Fruit fly (Drosophila melanogaster) whole organism, embryonic: ENCODE measurements around the gene CrzR.
A peak's percentile ranks its signal among the peaks of the same experiment; 100 is the strongest.

Experiments used
- Aef1 ChIP-seq: fragments of 200-800 bp; sonication (Bioruptor generic); IDR thresholded peaks from 3 replicates; pipeline ENCODE4 v1.3.6; 2022; ENCODE audit warnings: missing biosample characterization, missing genetic modification characterization
- Blimp-1 ChIP-seq: fragments of 200-800 bp; sonication (Bioruptor generic); optimal IDR thresholded peaks from 3 replicates; lab custom pipeline; 2018; ENCODE audit warnings: missing biosample characterization, missing genetic modification characterization, mild to moderate bottlenecking, moderate library complexity, missing genetic modification reagents
- CG10147 ChIP-seq: fragments of 200-800 bp; sonication (Bioruptor generic); optimal IDR thresholded peaks from 2 replicates; lab custom pipeline; 2019; ENCODE audit warnings: missing biosample characterization, mild to moderate bottlenecking, missing genetic modification characterization, moderate library complexity
- CG10654 ChIP-seq: fragments of 200-800 bp; sonication (Bioruptor generic); optimal IDR thresholded peaks from 2 replicates; lab custom pipeline; 2016; ENCODE audit warnings: missing biosample characterization, missing genetic modification characterization
- CG11723 ChIP-seq: fragments of 200-800 bp; sonication (Bioruptor generic); optimal IDR thresholded peaks from 2 replicates; lab custom pipeline; 2017; ENCODE audit warnings: missing biosample characterization, mild to moderate bottlenecking, missing genetic modification characterization
- CG13624 ChIP-seq: fragments of 200-800 bp; sonication (Bioruptor generic); optimal IDR thresholded peaks from 2 replicates; lab custom pipeline; 2016; ENCODE audit warnings: missing biosample characterization, missing genetic modification characterization
- CG14710 ChIP-seq: fragments of 200-800 bp; sonication (Bioruptor generic); optimal IDR thresholded peaks from 3 replicates; lab custom pipeline; 2019; ENCODE audit warnings: missing biosample characterization, mild to moderate bottlenecking, missing genetic modification characterization, moderate library complexity
- CG1603 ChIP-seq: fragments of 200-800 bp; sonication (Bioruptor generic); optimal IDR thresholded peaks from 2 replicates; lab custom pipeline; 2019; ENCODE audit warnings: missing biosample characterization, mild to moderate bottlenecking, missing genetic modification characterization, moderate library complexity
- CG17328 ChIP-seq: fragments of 200-800 bp; sonication (Bioruptor generic); IDR thresholded peaks from 2 replicates; pipeline ENCODE4 v1.3.6; 2022; ENCODE audit warnings: missing biosample characterization, missing genetic modification characterization
- CG18011 ChIP-seq: fragments of 200-800 bp; sonication (Bioruptor generic); optimal IDR thresholded peaks from 2 replicates; lab custom pipeline; 2017; ENCODE audit warnings: missing biosample characterization, missing genetic modification characterization, mild to moderate bottlenecking, moderate library complexity, missing genotype
- CG2116 ChIP-seq: fragments of 200-800 bp; sonication (Bioruptor generic); optimal IDR thresholded peaks from 3 replicates; lab custom pipeline; 2018; ENCODE audit warnings: missing biosample characterization, mild to moderate bottlenecking, missing genetic modification characterization
- CG2129 ChIP-seq: fragments of 200-800 bp; sonication (Bioruptor generic); IDR thresholded peaks from 2 replicates; pipeline ENCODE4 v1.3.6; 2022; ENCODE audit warnings: missing biosample characterization, missing genetic modification characterization; ENCODE audit not compliant: partially characterized antibody
- CG3847 ChIP-seq: fragments of 200-800 bp; sonication (Bioruptor generic); IDR thresholded peaks from 2 replicates; pipeline ENCODE4 v1.3.6; 2022; ENCODE audit warnings: missing biosample characterization, missing genetic modification characterization
- CG42726 ChIP-seq: fragments of 200-800 bp; sonication (Bioruptor generic); IDR thresholded peaks from 2 replicates; pipeline ENCODE4 v1.3.6; 2022; ENCODE audit warnings: missing biosample characterization, missing genetic modification characterization; ENCODE audit not compliant: partially characterized antibody
- CG5953 ChIP-seq: fragments of 200-800 bp; sonication (Bioruptor generic); IDR thresholded peaks from 2 replicates; pipeline ENCODE4 v1.3.6; 2022; ENCODE audit warnings: missing biosample characterization, missing genetic modification characterization
- CG6791 ChIP-seq: fragments of 200-800 bp; sonication (Bioruptor generic); IDR thresholded peaks from 3 replicates; pipeline ENCODE4 v1.3.6; 2022; ENCODE audit warnings: missing biosample characterization, missing genetic modification characterization; ENCODE audit not compliant: partially characterized antibody
- CG9215 ChIP-seq: fragments of 200-800 bp; sonication (Bioruptor generic); IDR thresholded peaks from 2 replicates; pipeline ENCODE4 v1.3.6; 2022; ENCODE audit warnings: missing biosample characterization, missing genetic modification characterization
- CG9797 ChIP-seq: fragments of 200-800 bp; sonication (Bioruptor generic); optimal IDR thresholded peaks from 3 replicates; lab custom pipeline; 2018; ENCODE audit warnings: missing biosample characterization, mild to moderate bottlenecking, missing genetic modification characterization
- CTCF ChIP-seq: fragments of 200-800 bp; sonication (Bioruptor generic); optimal IDR thresholded peaks from 2 replicates; lab custom pipeline; 2017; ENCODE audit warnings: missing biosample characterization, mild to moderate bottlenecking, missing genetic modification characterization, moderate library complexity
- CoRest ChIP-seq: fragments of 200-800 bp; sonication (Bioruptor generic); optimal IDR thresholded peaks from 3 replicates; lab custom pipeline; 2018; ENCODE audit warnings: missing biosample characterization, mild to moderate bottlenecking, missing genetic modification characterization, moderate library complexity
- Drgx ChIP-seq: fragments of 200-800 bp; sonication (Bioruptor generic); IDR thresholded peaks from 2 replicates; pipeline ENCODE4 v1.3.6; 2022; ENCODE audit warnings: missing biosample characterization, missing genetic modification characterization
- Elba2 ChIP-seq: fragments of 200-800 bp; sonication (Bioruptor generic); optimal IDR thresholded peaks from 3 replicates; lab custom pipeline; 2016; ENCODE audit warnings: missing biosample characterization, missing genetic modification characterization
- Gug ChIP-seq: fragments of 200-800 bp; sonication (Bioruptor generic); IDR thresholded peaks from 4 replicates; pipeline ENCODE4 v1.3.6; 2022; ENCODE audit warnings: missing biosample characterization, missing genetic modification characterization
- HLH54F ChIP-seq: fragments of 200-800 bp; sonication (Bioruptor generic); optimal IDR thresholded peaks from 3 replicates; lab custom pipeline; 2016; ENCODE audit warnings: missing biosample characterization, missing genetic modification characterization
- Hey ChIP-seq: fragments of 200-800 bp; sonication (Bioruptor generic); optimal IDR thresholded peaks from 3 replicates; lab custom pipeline; 2018; ENCODE audit warnings: missing biosample characterization, mild to moderate bottlenecking, missing genetic modification characterization
- Hmr ChIP-seq: fragments of 200-800 bp; sonication (Bioruptor generic); optimal IDR thresholded peaks from 3 replicates; lab custom pipeline; 2017; ENCODE audit warnings: mild to moderate bottlenecking, missing biosample characterization, missing genetic modification reagents, missing genetic modification characterization
- Hr3 ChIP-seq: fragments of 200-800 bp; sonication (Bioruptor generic); optimal IDR thresholded peaks from 3 replicates; lab custom pipeline; 2016; ENCODE audit warnings: missing biosample characterization, missing genetic modification characterization
- Mad ChIP-seq: fragments of 200-800 bp; sonication (Bioruptor generic); optimal IDR thresholded peaks from 2 replicates; lab custom pipeline; 2016; ENCODE audit warnings: missing biosample characterization, missing genetic modification characterization
- Max ChIP-seq: fragments of 200-800 bp; sonication (Bioruptor generic); optimal IDR thresholded peaks from 2 replicates; lab custom pipeline; 2016; ENCODE audit warnings: missing biosample characterization, mild to moderate bottlenecking, missing genetic modification characterization
- Ssrp ChIP-seq: fragments of 200-800 bp; sonication (Bioruptor generic); optimal IDR thresholded peaks from 2 replicates; lab custom pipeline; 2018; ENCODE audit warnings: missing biosample characterization, mild to moderate bottlenecking, missing genetic modification characterization, moderate library complexity
- YL-1 ChIP-seq: fragments of 200-800 bp; sonication (Bioruptor generic); optimal IDR thresholded peaks from 3 replicates; lab custom pipeline; 2017; ENCODE audit warnings: missing biosample characterization, mild to moderate bottlenecking, missing genetic modification characterization
- ap ChIP-seq: fragments of 200-800 bp; sonication (Bioruptor generic); IDR thresholded peaks from 2 replicates; pipeline ENCODE4 v1.3.6; 2022; ENCODE audit warnings: missing biosample characterization, missing genetic modification characterization
- az2 ChIP-seq: fragments of 200-800 bp; sonication (Bioruptor generic); optimal IDR thresholded peaks from 3 replicates; lab custom pipeline; 2016; ENCODE audit warnings: missing biosample characterization, missing genetic modification characterization
- bbx ChIP-seq: fragments of 200-800 bp; sonication (Bioruptor generic); IDR thresholded peaks from 2 replicates; pipeline ENCODE4 v1.3.6; 2022; ENCODE audit warnings: missing biosample characterization, missing genetic modification characterization; ENCODE audit not compliant: partially characterized antibody
- chif ChIP-seq, 2 experiments: fragments of 200-800 bp; sonication (Bioruptor generic); optimal IDR thresholded peaks; 3 replicates each; lab custom pipeline; 2016; ENCODE audit warnings: missing biosample characterization in 2 of 2, missing genetic modification characterization in 2 of 2
- chn ChIP-seq: fragments of 200-800 bp; sonication (Bioruptor generic); optimal IDR thresholded peaks from 2 replicates; lab custom pipeline; 2016; ENCODE audit warnings: missing biosample characterization, missing genetic modification characterization
- ems ChIP-seq: fragments of 200-800 bp; sonication (Bioruptor generic); optimal IDR thresholded peaks from 3 replicates; lab custom pipeline; 2016; ENCODE audit warnings: missing biosample characterization, missing genetic modification characterization
- eyg ChIP-seq: fragments of 200-800 bp; sonication (Bioruptor generic); optimal IDR thresholded peaks from 3 replicates; lab custom pipeline; 2016; ENCODE audit warnings: missing biosample characterization, missing genetic modification characterization
- fu2 ChIP-seq: fragments of 200-800 bp; sonication (Bioruptor generic); optimal IDR thresholded peaks from 2 replicates; lab custom pipeline; 2016; ENCODE audit warnings: missing biosample characterization, missing genetic modification characterization
- gcm2 ChIP-seq: fragments of 200-800 bp; sonication (Bioruptor generic); optimal IDR thresholded peaks from 2 replicates; lab custom pipeline; 2016; ENCODE audit warnings: missing biosample characterization, missing genetic modification characterization
- grn ChIP-seq: fragments of 200-800 bp; sonication (Bioruptor generic); optimal IDR thresholded peaks from 3 replicates; lab custom pipeline; 2017; ENCODE audit warnings: missing biosample characterization, missing genetic modification characterization
- hbn ChIP-seq: fragments of 200-800 bp; sonication (Bioruptor generic); IDR thresholded peaks from 2 replicates; pipeline ENCODE4 v1.3.6; 2022; ENCODE audit warnings: missing biosample characterization, missing genetic modification characterization; ENCODE audit not compliant: partially characterized antibody
- jigr1 ChIP-seq: fragments of 200-800 bp; sonication (Bioruptor generic); IDR thresholded peaks from 3 replicates; pipeline ENCODE4 v1.3.6; 2022; ENCODE audit warnings: missing biosample characterization, missing genetic modification characterization
- klu ChIP-seq: fragments of 200-800 bp; sonication (Bioruptor generic); IDR thresholded peaks from 2 replicates; pipeline ENCODE4 v1.3.6; 2022; ENCODE audit warnings: missing biosample characterization, missing genetic modification characterization
- kni ChIP-seq: fragments of 200-800 bp; sonication (Bioruptor generic); optimal IDR thresholded peaks from 3 replicates; lab custom pipeline; 2017; ENCODE audit warnings: mild to moderate bottlenecking, missing biosample characterization, missing genetic modification reagents, missing genetic modification characterization
- pan ChIP-seq, 4 experiments: fragments of >200 bp in 3 of 4; fragments of 200-800 bp in 1 of 4; sonication (Bioruptor generic) in 1 of 4; optimal IDR thresholded peaks in 3 of 4; IDR thresholded peaks in 1 of 4; 2 replicates each; pipeline versions ENCODE4 v1.3.6 to Lab custom; 2017 to 2022; ENCODE audit warnings: missing biosample characterization in 2 of 4, missing genetic modification characterization in 2 of 4, mixed read lengths in 1 of 4
- ssp ChIP-seq: fragments of 200-800 bp; sonication (Bioruptor generic); IDR thresholded peaks from 2 replicates; pipeline ENCODE4 v1.3.6; 2022; ENCODE audit warnings: missing biosample characterization, missing genetic modification characterization
- vvl ChIP-seq: fragments of 200-800 bp; sonication (Bioruptor generic); IDR thresholded peaks from 2 replicates; pipeline ENCODE4 v1.3.6; 2022; ENCODE audit warnings: missing biosample characterization, missing genetic modification characterization
- wek ChIP-seq: fragments of 200-800 bp; sonication (Bioruptor generic); optimal IDR thresholded peaks from 3 replicates; lab custom pipeline; 2018; ENCODE audit warnings: missing biosample characterization, mild to moderate bottlenecking, missing genetic modification characterization, moderate library complexity
- zfh1 ChIP-seq: fragments of 200-800 bp; sonication (Bioruptor generic); IDR thresholded peaks from 3 replicates; pipeline ENCODE4 v1.3.6; 2022; ENCODE audit warnings: missing biosample characterization, missing genetic modification characterization

Gene CrzR

dm6 chr3L:12336339-12336738, 15.0 kb downstream of the CrzR start, which contains the start of gene CG10418 (continued):
- TF ChIP-seq grn (GFP tag; lab: Kevin White, UChicago) (no peak), Drgx (GFP tag; lab: Robert Waterston, UW) (no peak), az2 (GFP tag; lab: Kevin White, UChicago) (peak; percentile 51), Blimp-1 (GFP tag; lab: Kevin White, UChicago) (no peak), CG1603 (tag; lab: Kevin White, UChicago) (peak; percentile 55), klu (GFP tag; lab: Robert Waterston, UW) (0 out of 2 replicates have a peak, but pooled peaks have one; percentile 7), CG11723 (GFP tag; lab: Kevin White, UChicago) (no peak), vvl (GFP tag; lab: Robert Waterston, UW) (peak; percentile 32), bbx (GFP tag; lab: Robert Waterston, UW) (peak; percentile 62; the same call in 1 of the 2 replicates), Max (peak; percentile 65), CG10147 (GFP tag; lab: Kevin White, UChicago) (peak; percentile 37), jigr1 (GFP tag; lab: Robert Waterston, UW) (0 out of 3 replicates have a peak, but pooled peaks have one; percentile 21), eyg (GFP tag; lab: Kevin White, UChicago) (no peak), chif (GFP tag; optimal IDR thresholded peaks at IDR 0.05; lab: Kevin White, UChicago) (peak in 1 of 2 experiments; percentile 59), zfh1 (GFP tag; lab: Robert Waterston, UW) (0 out of 3 replicates have a peak, but pooled peaks have one; percentile 49), Ssrp (tag; lab: Kevin White, UChicago) (peak; percentile 50), pan (optimal IDR thresholded peaks at IDR 0.05; lab: Kevin White, UChicago) (no peak), pan (GFP tag; optimal IDR thresholded peaks at IDR 0.05 in 1 of 2, IDR thresholded peaks at IDR 0.05 in 1 of 2) (no peak), ssp (GFP tag; lab: Robert Waterston, UW) (peak; percentile 31; the same call in 1 of the 2 replicates), CG9215 (GFP tag; lab: Robert Waterston, UW) (peak; percentile 36; the same call in 1 of the 2 replicates), wek (GFP tag; lab: Kevin White, UChicago) (no peak), CG9797 (GFP tag; lab: Kevin White, UChicago) (peak; percentile 48), Hmr (GFP tag; lab: Kevin White, UChicago) (peak; percentile 23), Mad (GFP tag; lab: Kevin White, UChicago) (peak; percentile 8), CoRest (tag; lab: Kevin White, UChicago) (peak; percentile 74), HLH54F (GFP tag; lab: Kevin White, UChicago) (peak; percentile 50), Aef1 (GFP tag; lab: Robert Waterston, UW) (peak; percentile 67), chn (GFP tag; lab: Kevin White, UChicago) (peak; percentile 30), CTCF (GFP tag; lab: Kevin White, UChicago) (peak; percentile 16), CG17328 (0 out of 2 replicates have a peak, but pooled peaks have one; percentile 30), CG10654 (GFP tag; lab: Kevin White, UChicago) (peak; percentile 42), hbn (GFP tag; lab: Robert Waterston, UW) (peak; percentile 79), CG18011 (GFP tag; lab: Kevin White, UChicago) (peak; percentile 99), Elba2 (GFP tag; lab: Kevin White, UChicago) (peak; percentile 77), CG3847 (GFP tag; lab: Robert Waterston, UW) (peak; percentile 77), CG13624 (GFP tag; lab: Kevin White, UChicago) (peak; percentile 6), ap (GFP tag; lab: Robert Waterston, UW) (peak; percentile 5; the same call in 1 of the 2 replicates), Gug (GFP tag; lab: Robert Waterston, UW) (peak; percentile 68; the same call in 3 of the 4 replicates), CG42726 (GFP tag; lab: Robert Waterston, UW) (peak; percentile 44), CG6791 (GFP tag; lab: Robert Waterston, UW) (peak; percentile 66; the same call in 2 of the 3 replicates), kni (GFP tag; lab: Kevin White, UChicago) (no peak), CG5953 (no peak), CG2116 (GFP tag; lab: Kevin White, UChicago) (peak; percentile 82), ems (GFP tag; lab: Kevin White, UChicago) (no peak), Hey (tag; lab: Kevin White, UChicago) (no peak), gcm2 (no peak), fu2 (GFP tag; lab: Kevin White, UChicago) (peak; percentile 6), CG2129 (GFP tag; lab: Robert Waterston, UW) (peak; percentile 76), CG14710 (tag; lab: Kevin White, UChicago) (peak; percentile 81), YL-1 (GFP tag; lab: Kevin White, UChicago) (peak; percentile 2), Hr3 (peak; percentile 63)
